Fruit fly (Drosophila melanogaster) whole organism, embryonic: ENCODE results near the gene Argp.

Experiments
- Abd-B ChIP-seq: fragments of 200-800 bp; sonication (Bioruptor generic); optimal IDR thresholded peaks from 2 replicates; lab custom pipeline; 2018; ENCODE audit warnings: missing biosample characterization, mild to moderate bottlenecking, missing genetic modification characterization, moderate library complexity
- CG17385 ChIP-seq: fragments of 200-800 bp; sonication (Bioruptor generic); optimal IDR thresholded peaks from 3 replicates; lab custom pipeline; 2018; ENCODE audit warnings: missing biosample characterization, mild to moderate bottlenecking, missing genetic modification characterization
- CG18619 ChIP-seq: fragments of 200-800 bp; sonication (Bioruptor generic); optimal IDR thresholded peaks from 3 replicates; lab custom pipeline; 2017; ENCODE audit warnings: missing biosample characterization, mild to moderate bottlenecking, missing genetic modification characterization
- Dll ChIP-seq: fragments of 200-800 bp; sonication (Bioruptor generic); IDR thresholded peaks from 4 replicates; pipeline ENCODE4 v1.3.6; 2022; ENCODE audit warnings: missing biosample characterization, missing genetic modification characterization; ENCODE audit not compliant: partially characterized antibody
- Gug ChIP-seq: fragments of 200-800 bp; sonication (Bioruptor generic); IDR thresholded peaks from 4 replicates; pipeline ENCODE4 v1.3.6; 2022; ENCODE audit warnings: missing biosample characterization, missing genetic modification characterization
- H15 ChIP-seq: fragments of 200-800 bp; sonication (Bioruptor generic); IDR thresholded peaks from 3 replicates; pipeline ENCODE4 v1.3.6; 2022; ENCODE audit warnings: missing biosample characterization, missing genetic modification characterization
- Hey ChIP-seq: fragments of 200-800 bp; sonication (Bioruptor generic); optimal IDR thresholded peaks from 3 replicates; lab custom pipeline; 2018; ENCODE audit warnings: missing biosample characterization, mild to moderate bottlenecking, missing genetic modification characterization
- Neu2 ChIP-seq: fragments of 200-800 bp; sonication (Bioruptor generic); optimal IDR thresholded peaks from 3 replicates; lab custom pipeline; 2016; ENCODE audit warnings: missing biosample characterization, missing genetic modification characterization, borderline replicate concordance
- crp ChIP-seq, 2 experiments: fragments of 200-800 bp; sonication (Bioruptor generic); optimal IDR thresholded peaks; 2 replicates in 1 of 2; 3 replicates in 1 of 2; lab custom pipeline; 2017; ENCODE audit warnings: missing biosample characterization in 2 of 2, missing genetic modification characterization in 2 of 2, mild to moderate bottlenecking in 1 of 2, moderate library complexity in 1 of 2
- esg ChIP-seq: fragments of 200-800 bp; sonication (Bioruptor generic); conservative IDR thresholded peaks from 2 replicates; pipeline ENCODE4 v1.3.6; 2022; ENCODE audit warnings: missing biosample characterization, missing genetic modification characterization
- stwl ChIP-seq: fragments of 200-800 bp; sonication (Bioruptor generic); optimal IDR thresholded peaks from 3 replicates; lab custom pipeline; 2018; ENCODE audit warnings: missing biosample characterization, mild to moderate bottlenecking, missing genetic modification characterization, moderate library complexity

dm6 chr3R:13705292-13705885 is 4.3 kb downstream of the Argp start, which contains the start of gene Adgf-D:
- TF ChIP-seq Gug (no peak), crp (GFP tag; optimal IDR thresholded peaks at IDR 0.05; lab: Kevin White, UChicago) (no peak), H15 (GFP tag; lab: Robert Waterston, UW) (no peak), CG18619 (GFP tag; lab: Kevin White, UChicago) (no peak), esg (GFP tag; lab: Robert Waterston, UW) (no peak), stwl (tag; lab: Kevin White, UChicago) (no peak), CG17385 (GFP tag; lab: Kevin White, UChicago) (no peak), Neu2 (GFP tag; lab: Kevin White, UChicago) (no peak), Hey (tag; lab: Kevin White, UChicago) (no peak), Abd-B (GFP tag; lab: Kevin White, UChicago) (no peak), Dll (GFP tag; lab: Robert Waterston, UW) (no peak)
